Fruit fly (Drosophila melanogaster): ENCODE results near the gene gzl.

Gene gzl

dm6 chr3R:6368550-6369238 is 14.0 kb upstream of the gzl start, which contains the start of gene CG10286 (continued):
- peak; percentile 46 for TF ChIP-seq CG10431 (GFP tag; optimal IDR thresholded peaks at IDR 0.05)
- peak; percentile 36 for TF ChIP-seq CG32532 (GFP tag; IDR thresholded peaks at IDR 0.05)
- TF ChIP-seq CG9727 (GFP tag; optimal IDR thresholded peaks at IDR 0.05): peak; percentile 48
- peak; percentile 50; the same call in 1 of the 2 replicates for TF ChIP-seq CG6272 (GFP tag; IDR thresholded peaks at IDR 0.05)
- TF ChIP-seq CG12104 (GFP tag; optimal IDR thresholded peaks at IDR 0.05): peak; percentile 42
- TF ChIP-seq CG3838 (GFP tag; optimal IDR thresholded peaks at IDR 0.05): no peak
- peak; percentile 34; the same call in 1 of the 2 replicates for TF ChIP-seq Oaz (GFP tag; IDR thresholded peaks at IDR 0.05)

- TF ChIP-seq CG2678 (tag; optimal IDR thresholded peaks at IDR 0.05): peak; percentile 75
- TF ChIP-seq abd-A (tag; optimal IDR thresholded peaks at IDR 0.05): no peak
- TF ChIP-seq CG17612 (GFP tag; IDR thresholded peaks at IDR 0.05): no peak
- TF ChIP-seq Doc2 (GFP tag; IDR thresholded peaks at IDR 0.05): no peak
- no peak for TF ChIP-seq hth (optimal IDR thresholded peaks at IDR 0.05)
- peak; percentile 3 for TF ChIP-seq Fer2 (tag; optimal IDR thresholded peaks at IDR 0.05)
- TF ChIP-seq NFAT (GFP tag; IDR thresholded peaks at IDR 0.05): no peak; the same call in 1 of the 2 replicates
- peak; percentile 57 for TF ChIP-seq Dref (GFP tag; IDR thresholded peaks at IDR 0.05)
- no peak for TF ChIP-seq CG11093 (GFP tag; IDR thresholded peaks at IDR 0.05)
- TF ChIP-seq ac (GFP tag; optimal IDR thresholded peaks at IDR 0.05): no peak
- TF ChIP-seq CG4617 (GFP tag; optimal IDR thresholded peaks at IDR 0.05; ENCODE audit: borderline replicate concordance): peak; percentile 19
- TF ChIP-seq scrt (GFP tag; optimal IDR thresholded peaks at IDR 0.05): peak; percentile 89
- no peak for TF ChIP-seq CG6175 (GFP tag; IDR thresholded peaks at IDR 0.05)
- TF ChIP-seq Nf-YC (tag; optimal IDR thresholded peaks at IDR 0.05): peak; percentile 34
- TF ChIP-seq Dp (GFP tag; optimal IDR thresholded peaks at IDR 0.05): no peak
- peak; percentile 49; the same call in 1 of the 3 replicates for TF ChIP-seq CG34224 (GFP tag; IDR thresholded peaks at IDR 0.05; ENCODE audit: partially characterized antibody)
- TF ChIP-seq Chrac-16 (GFP tag; optimal IDR thresholded peaks at IDR 0.05): peak; percentile 1
- TF ChIP-seq ewg (GFP tag; optimal IDR thresholded peaks at IDR 0.05): no peak
- TF ChIP-seq nerfin-1 (tag; optimal IDR thresholded peaks at IDR 0.05): peak; percentile 16
- TF ChIP-seq CG4404 (GFP tag; IDR thresholded peaks at IDR 0.05): no peak
- no peak for TF ChIP-seq gsb-n (tag; optimal IDR thresholded peaks at IDR 0.05)
- no peak for TF ChIP-seq sisA (GFP tag; IDR thresholded peaks at IDR 0.05)
- no peak for TF ChIP-seq GATAe (GFP tag; conservative IDR thresholded peaks at IDR 0.05)
- TF ChIP-seq CG15011 (GFP tag; optimal IDR thresholded peaks at IDR 0.05): peak; percentile 67
- peak; percentile 32 for TF ChIP-seq CG7928 (GFP tag; optimal IDR thresholded peaks at IDR 0.05)
- 0 out of 2 replicates have a peak, but pooled peaks have one; percentile 22 for TF ChIP-seq CG6689 (GFP tag; IDR thresholded peaks at IDR 0.05)
- TF ChIP-seq fru (optimal IDR thresholded peaks at IDR 0.05): no peak
- no peak for TF ChIP-seq da (GFP tag; optimal IDR thresholded peaks at IDR 0.05)
- peak; percentile 42 for TF ChIP-seq CG17829 (tag; optimal IDR thresholded peaks at IDR 0.05)
- TF ChIP-seq shn (GFP tag; optimal IDR thresholded peaks at IDR 0.05): no peak
- peak; percentile 14 for TF ChIP-seq CG12155 (GFP tag; optimal IDR thresholded peaks at IDR 0.05)
- no peak for TF ChIP-seq Jarid2 (GFP tag; optimal IDR thresholded peaks at IDR 0.05)
- peak; percentile 33 for TF ChIP-seq CG3995 (GFP tag; optimal IDR thresholded peaks at IDR 0.05)
- TF ChIP-seq CG12299 (tag; optimal IDR thresholded peaks at IDR 0.05): peak; percentile 73
- no peak for TF ChIP-seq Dfd (GFP tag; optimal IDR thresholded peaks at IDR 0.05)
- TF ChIP-seq crp (GFP tag; optimal IDR thresholded peaks at IDR 0.05): peak in 1 of 2 experiments; percentile 77
- peak; percentile 68 for TF ChIP-seq gem (tag; optimal IDR thresholded peaks at IDR 0.05)
- no peak for TF ChIP-seq maf-S (GFP tag; optimal IDR thresholded peaks at IDR 0.05)
- TF ChIP-seq az2 (GFP tag; optimal IDR thresholded peaks at IDR 0.05): no peak
- TF ChIP-seq Med (GFP tag): peak; percentile 87
Observed at dm6 chr3R:6373512-6374306, 9.0 kb upstream of the gzl start.
